Fruit fly (Drosophila melanogaster) whole organism, embryonic: ENCODE measurements around the gene Bub1.
A peak's percentile ranks its signal among the peaks of the same experiment; 100 is the strongest.

Experiments
- CG10267 ChIP-seq: fragments of 200-800 bp; sonication (Bioruptor generic); optimal IDR thresholded peaks from 2 replicates; lab custom pipeline; 2018; ENCODE audit warnings: missing biosample characterization, mild to moderate bottlenecking, missing genetic modification characterization, moderate library complexity
- CG10431 ChIP-seq: fragments of 200-800 bp; sonication (Bioruptor generic); optimal IDR thresholded peaks from 3 replicates; lab custom pipeline; 2018; ENCODE audit warnings: missing biosample characterization, mild to moderate bottlenecking, missing genetic modification characterization
- CG10565 ChIP-seq: fragments of 200-800 bp; sonication (Bioruptor generic); optimal IDR thresholded peaks from 3 replicates; lab custom pipeline; 2016; ENCODE audit warnings: missing biosample characterization, mild to moderate bottlenecking, missing genetic modification characterization
- CG12071 ChIP-seq: fragments of 200-800 bp; sonication (Bioruptor generic); optimal IDR thresholded peaks from 3 replicates; lab custom pipeline; 2018; ENCODE audit warnings: missing biosample characterization, mild to moderate bottlenecking, missing genetic modification characterization
- CG12236 ChIP-seq: fragments of 200-800 bp; sonication (Bioruptor generic); optimal IDR thresholded peaks from 2 replicates; lab custom pipeline; 2016; ENCODE audit warnings: missing biosample characterization, missing genetic modification characterization
- CG15269 ChIP-seq: fragments of 200-800 bp; sonication (Bioruptor generic); optimal IDR thresholded peaks from 2 replicates; lab custom pipeline; 2018; ENCODE audit warnings: missing biosample characterization, mild to moderate bottlenecking, missing genetic modification characterization, moderate library complexity
- CG1529 ChIP-seq: fragments of 200-800 bp; sonication (Bioruptor generic); optimal IDR thresholded peaks from 3 replicates; lab custom pipeline; 2018; ENCODE audit warnings: missing biosample characterization, missing genetic modification characterization
- CG18011 ChIP-seq: fragments of 200-800 bp; sonication (Bioruptor generic); optimal IDR thresholded peaks from 2 replicates; lab custom pipeline; 2017; ENCODE audit warnings: missing biosample characterization, missing genetic modification characterization, mild to moderate bottlenecking, moderate library complexity, missing genotype
- CG31441 ChIP-seq: fragments of 200-800 bp; sonication (Bioruptor generic); IDR thresholded peaks from 2 replicates; pipeline ENCODE4 v1.3.6; 2022; ENCODE audit warnings: missing biosample characterization, missing genetic modification characterization
- CG42726 ChIP-seq: fragments of 200-800 bp; sonication (Bioruptor generic); IDR thresholded peaks from 2 replicates; pipeline ENCODE4 v1.3.6; 2022; ENCODE audit warnings: missing biosample characterization, missing genetic modification characterization; ENCODE audit not compliant: partially characterized antibody
- CG4360 ChIP-seq: fragments of 200-800 bp; sonication (Bioruptor generic); IDR thresholded peaks from 2 replicates; pipeline ENCODE4 v1.3.6; 2022; ENCODE audit warnings: missing biosample characterization, missing genetic modification characterization
- CG4730 ChIP-seq: fragments of 200-800 bp; sonication (Bioruptor generic); IDR thresholded peaks from 2 replicates; pipeline ENCODE4 v1.3.6; 2022; ENCODE audit warnings: missing biosample characterization, missing genetic modification characterization
- CG4820 ChIP-seq: fragments of 200-800 bp; sonication (Bioruptor generic); optimal IDR thresholded peaks from 3 replicates; lab custom pipeline; 2016; ENCODE audit warnings: missing biosample characterization, missing genetic modification characterization
- CG5180 ChIP-seq: fragments of 200-800 bp; sonication (Bioruptor generic); optimal IDR thresholded peaks from 3 replicates; lab custom pipeline; 2017; ENCODE audit warnings: missing biosample characterization, missing genetic modification characterization, mild to moderate bottlenecking, moderate library complexity, missing genetic modification reagents
- CG6254 ChIP-seq: fragments of 200-800 bp; sonication (Bioruptor generic); optimal IDR thresholded peaks from 3 replicates; lab custom pipeline; 2017; ENCODE audit warnings: mild to moderate bottlenecking, missing biosample characterization, missing genetic modification reagents, missing genetic modification characterization
- CG6791 ChIP-seq: fragments of 200-800 bp; sonication (Bioruptor generic); IDR thresholded peaks from 3 replicates; pipeline ENCODE4 v1.3.6; 2022; ENCODE audit warnings: missing biosample characterization, missing genetic modification characterization; ENCODE audit not compliant: partially characterized antibody
- CG7745 ChIP-seq: fragments of 200-800 bp; sonication (Bioruptor generic); optimal IDR thresholded peaks from 2 replicates; lab custom pipeline; 2018; ENCODE audit warnings: missing biosample characterization, mild to moderate bottlenecking, missing genetic modification characterization, moderate library complexity
- CG8290 ChIP-seq, 3 experiments: fragments of 200-800 bp; sonication (Bioruptor generic); optimal IDR thresholded peaks; 2 replicates each; lab custom pipeline; 2016 to 2019; ENCODE audit warnings: missing biosample characterization in 3 of 3, missing genetic modification characterization in 3 of 3, mild to moderate bottlenecking in 2 of 3, moderate library complexity in 1 of 3
- CG9932 ChIP-seq: fragments of 200-800 bp; sonication (Bioruptor generic); IDR thresholded peaks from 2 replicates; pipeline ENCODE4 v1.3.6; 2022; ENCODE audit warnings: missing biosample characterization, missing genetic modification characterization
- Chrac-16 ChIP-seq: fragments of 200-800 bp; sonication (Bioruptor generic); optimal IDR thresholded peaks from 3 replicates; lab custom pipeline; 2016; ENCODE audit warnings: missing biosample characterization, missing genetic modification characterization
- D19A ChIP-seq: fragments of 200-800 bp; optimal IDR thresholded peaks from 3 replicates; lab custom pipeline; 2019; ENCODE audit warnings: missing biosample characterization, mild to moderate bottlenecking, missing genetic modification characterization, moderate library complexity
- Dbx ChIP-seq: fragments of 200-800 bp; sonication (Bioruptor generic); IDR thresholded peaks from 3 replicates; pipeline ENCODE4 v1.3.6; 2022; ENCODE audit warnings: missing biosample characterization, missing genetic modification characterization
- Gsc ChIP-seq: fragments of 200-800 bp; sonication (Bioruptor generic); IDR thresholded peaks from 2 replicates; pipeline ENCODE4 v1.3.6; 2022; ENCODE audit warnings: missing biosample characterization, missing genetic modification characterization
- Jarid2 ChIP-seq: fragments of 200-800 bp; sonication (Bioruptor generic); optimal IDR thresholded peaks from 3 replicates; lab custom pipeline; 2017; ENCODE audit warnings: mild to moderate bottlenecking, missing biosample characterization, missing genetic modification reagents, missing genetic modification characterization
- Lpt ChIP-seq: fragments of >200 bp; optimal IDR thresholded peaks from 2 replicates; lab custom pipeline; 2018; ENCODE audit warnings: missing biosample characterization, missing genetic modification characterization
- Med ChIP-seq: fragments of 200-800 bp; sonication (Bioruptor generic); peaks from one replicate; lab custom pipeline; 2016; ENCODE audit warnings: missing biosample characterization, missing genetic modification characterization, mild to moderate bottlenecking, inconsistent platforms, moderate library complexity
- Nf-YC ChIP-seq: fragments of 200-800 bp; optimal IDR thresholded peaks from 3 replicates; lab custom pipeline; 2019; ENCODE audit warnings: missing biosample characterization, mild to moderate bottlenecking, missing genetic modification characterization, moderate library complexity
- Opbp ChIP-seq: fragments of 200-800 bp; sonication (Bioruptor generic); IDR thresholded peaks from 3 replicates; pipeline ENCODE4 v1.3.6; 2022; ENCODE audit warnings: missing biosample characterization, missing genetic modification characterization; ENCODE audit not compliant: partially characterized antibody
- Side ChIP-seq: fragments of 200-800 bp; sonication (Bioruptor generic); optimal IDR thresholded peaks from 2 replicates; lab custom pipeline; 2016; ENCODE audit warnings: missing biosample characterization, missing genetic modification characterization
- Sry-δ ChIP-seq: fragments of 200-800 bp; sonication (Bioruptor generic); optimal IDR thresholded peaks from 2 replicates; lab custom pipeline; 2016; ENCODE audit warnings: missing biosample characterization, missing genetic modification characterization
- bowl ChIP-seq: fragments of 200-800 bp; sonication (Bioruptor generic); IDR thresholded peaks from 2 replicates; pipeline ENCODE4 v1.3.6; 2022; ENCODE audit warnings: missing biosample characterization, missing genetic modification characterization
- cas ChIP-seq: fragments of 200-800 bp; sonication (Bioruptor generic); IDR thresholded peaks from 2 replicates; pipeline ENCODE4 v1.3.6; 2022; ENCODE audit warnings: missing biosample characterization, missing genetic modification characterization
- cato ChIP-seq: fragments of 200-800 bp; sonication (Bioruptor generic); optimal IDR thresholded peaks from 2 replicates; lab custom pipeline; 2016; ENCODE audit warnings: missing biosample characterization, missing genetic modification characterization, borderline replicate concordance
- crol ChIP-seq: fragments of 200-800 bp; sonication (Bioruptor generic); IDR thresholded peaks from 2 replicates; pipeline ENCODE4 v1.3.6; 2022; ENCODE audit warnings: missing biosample characterization, missing genetic modification characterization
- dm ChIP-seq: fragments of 200-800 bp; sonication (Bioruptor generic); optimal IDR thresholded peaks from 3 replicates; lab custom pipeline; 2016; ENCODE audit warnings: missing biosample characterization, missing genetic modification characterization
- gsb ChIP-seq: fragments of 200-800 bp; sonication (Bioruptor generic); IDR thresholded peaks from 2 replicates; pipeline ENCODE4 v1.3.6; 2022; ENCODE audit warnings: missing biosample characterization, missing genetic modification characterization
- jing ChIP-seq: fragments of 200-800 bp; sonication (Bioruptor generic); optimal IDR thresholded peaks from 2 replicates; lab custom pipeline; 2018; ENCODE audit warnings: missing biosample characterization, mild to moderate bottlenecking, missing genetic modification characterization
- ken ChIP-seq: fragments of 200-800 bp; sonication (Bioruptor generic); IDR thresholded peaks from 3 replicates; pipeline ENCODE4 v1.3.6; 2022; ENCODE audit warnings: missing biosample characterization, missing genetic modification characterization
- lilli ChIP-seq: fragments of 200-800 bp; sonication (Bioruptor generic); optimal IDR thresholded peaks from 3 replicates; lab custom pipeline; 2016; ENCODE audit warnings: missing biosample characterization, missing genetic modification characterization
- lola ChIP-seq, 3 experiments: fragments of >200 bp in 2 of 3; fragments of 200-800 bp in 1 of 3; sonication (Bioruptor generic) in 1 of 3; optimal IDR thresholded peaks; 2 replicates each; lab custom pipeline; 2017 to 2019; ENCODE audit warnings: missing biosample characterization in 3 of 3, missing genetic modification characterization in 3 of 3, mild to moderate bottlenecking in 1 of 3, moderate library complexity in 1 of 3
- lov ChIP-seq, 2 experiments: fragments of 200-800 bp in 1 of 2; fragments of >200 bp in 1 of 2; sonication (Bioruptor generic) in 1 of 2; IDR thresholded peaks in 1 of 2; optimal IDR thresholded peaks in 1 of 2; 2 replicates in 1 of 2; 3 replicates in 1 of 2; pipeline versions ENCODE4 v1.3.6 to Lab custom; 2017 to 2022; ENCODE audit warnings: missing biosample characterization in 1 of 2, missing genetic modification characterization in 1 of 2
- mirr ChIP-seq: fragments of 200-800 bp; sonication (Bioruptor generic); optimal IDR thresholded peaks from 3 replicates; lab custom pipeline; 2018; ENCODE audit warnings: missing biosample characterization, mild to moderate bottlenecking, missing genetic modification characterization
- nom ChIP-seq: fragments of 200-800 bp; sonication (Bioruptor generic); optimal IDR thresholded peaks from 2 replicates; lab custom pipeline; 2017; ENCODE audit warnings: missing biosample characterization, missing genetic modification characterization, mild to moderate bottlenecking, moderate library complexity, missing genetic modification reagents
- otp ChIP-seq: fragments of 200-800 bp; sonication (Bioruptor generic); IDR thresholded peaks from 3 replicates; pipeline ENCODE4, ENCODE4 v1.3.6; 2022; ENCODE audit warnings: missing biosample characterization, missing genetic modification characterization
- pum ChIP-seq: fragments of 200-800 bp; sonication (Bioruptor generic); optimal IDR thresholded peaks from 2 replicates; lab custom pipeline; 2016; ENCODE audit warnings: missing biosample characterization, missing genetic modification characterization
- sens ChIP-seq: fragments of 200-800 bp; sonication (Bioruptor generic); peaks from one replicate; lab custom pipeline; 2016; ENCODE audit warnings: missing biosample characterization, missing genetic modification characterization
- sens-2 ChIP-seq: fragments of 200-800 bp; sonication (Bioruptor generic); IDR thresholded peaks from 2 replicates; pipeline ENCODE4 v1.3.6; 2022; ENCODE audit warnings: missing biosample characterization, missing genetic modification characterization
- slou ChIP-seq: fragments of 200-800 bp; sonication (Bioruptor generic); optimal IDR thresholded peaks from 3 replicates; lab custom pipeline; 2016; ENCODE audit warnings: missing biosample characterization, missing genetic modification characterization
- unc-4 ChIP-seq: fragments of 200-800 bp; sonication (Bioruptor generic); IDR thresholded peaks from 2 replicates; pipeline ENCODE4 v1.3.6; 2022; ENCODE audit warnings: missing biosample characterization, missing genetic modification characterization; ENCODE audit not compliant: partially characterized antibody
- usp ChIP-seq: fragments of >200 bp; optimal IDR thresholded peaks from 2 replicates; lab custom pipeline; 2017; ENCODE audit warnings: missing biosample characterization, missing genetic modification characterization
- zen2 ChIP-seq: fragments of 200-800 bp; sonication (Bioruptor generic); IDR thresholded peaks from 3 replicates; pipeline ENCODE4 v1.3.6; 2022; ENCODE audit warnings: missing biosample characterization, missing genetic modification characterization; ENCODE audit not compliant: partially characterized antibody

Gene Bub1

dm6 chr2L:5236346-5236809 is 42.3 kb upstream of the Bub1 start:
- no peak for TF ChIP-seq zen2 (GFP tag; lab: Robert Waterston, UW)
- no peak for TF ChIP-seq CG15269
- 0 out of 3 replicates have a peak, but pooled peaks have one; percentile 6 for TF ChIP-seq otp (GFP tag; lab: Robert Waterston, UW)
- no peak for TF ChIP-seq Nf-YC (tag; lab: Kevin White, UChicago)
- TF ChIP-seq gsb (GFP tag; lab: Robert Waterston, UW): no peak
- no peak for TF ChIP-seq usp
- TF ChIP-seq Dbx: no peak
- TF ChIP-seq Side (GFP tag; lab: Kevin White, UChicago): no peak
- TF ChIP-seq CG42726 (GFP tag; lab: Robert Waterston, UW): no peak
- TF ChIP-seq jing (GFP tag; lab: Kevin White, UChicago): no peak
- TF ChIP-seq CG10431 (GFP tag; lab: Kevin White, UChicago): no peak
- TF ChIP-seq cato: no peak
- TF ChIP-seq CG5180: no peak
- peak; percentile 52 for TF ChIP-seq crol (GFP tag; lab: Robert Waterston, UW)
- TF ChIP-seq nom (GFP tag; lab: Kevin White, UChicago): peak; percentile 74
- no peak for TF ChIP-seq cas (GFP tag; lab: Robert Waterston, UW)
- TF ChIP-seq CG4360 (GFP tag; lab: Robert Waterston, UW): peak; percentile 91
- peak; percentile 59 for TF ChIP-seq Med (GFP tag; lab: Kevin White, UChicago)
- TF ChIP-seq CG6791 (GFP tag; lab: Robert Waterston, UW): no peak
- TF ChIP-seq Lpt: no peak
- no peak for TF ChIP-seq lov (optimal IDR thresholded peaks at IDR 0.05; lab: Kevin White, UChicago)
- no peak for TF ChIP-seq lov (GFP tag; IDR thresholded peaks at IDR 0.05; lab: Robert Waterston, UW)
- peak; percentile 19 for TF ChIP-seq D19A (tag; lab: Kevin White, UChicago)
- TF ChIP-seq CG12071 (GFP tag; lab: Kevin White, UChicago): no peak
- no peak for TF ChIP-seq slou
- TF ChIP-seq CG18011 (GFP tag; lab: Kevin White, UChicago): no peak
- no peak for TF ChIP-seq Gsc (GFP tag; lab: Robert Waterston, UW)
- TF ChIP-seq ken (GFP tag; lab: Robert Waterston, UW): no peak
- TF ChIP-seq Opbp: no peak
- no peak for TF ChIP-seq CG1529 (GFP tag; lab: Kevin White, UChicago)
- no peak for TF ChIP-seq CG31441 (GFP tag; lab: Robert Waterston, UW)
- TF ChIP-seq CG4730 (GFP tag; lab: Robert Waterston, UW): no peak
- TF ChIP-seq lola (GFP tag; optimal IDR thresholded peaks at IDR 0.05; lab: Kevin White, UChicago): no peak
- TF ChIP-seq CG4820 (GFP tag; lab: Kevin White, UChicago): no peak
- TF ChIP-seq CG12236 (GFP tag; lab: Kevin White, UChicago): no peak
- no peak for TF ChIP-seq bowl (GFP tag; lab: Robert Waterston, UW)
- TF ChIP-seq mirr: no peak
- TF ChIP-seq CG10565 (GFP tag; lab: Kevin White, UChicago): no peak
- TF ChIP-seq Chrac-16 (GFP tag; lab: Kevin White, UChicago): no peak
- TF ChIP-seq sens-2 (GFP tag; lab: Robert Waterston, UW): no peak

dm6 chr2L:5237175-5237753 is 41.4 kb upstream of the Bub1 start:
- peak; percentile 66 for TF ChIP-seq unc-4
- peak; percentile 36 for TF ChIP-seq CG6254
- no peak for TF ChIP-seq CG8290 (GFP tag; optimal IDR thresholded peaks at IDR 0.05; lab: Kevin White, UChicago)
- peak in 1 of 2 experiments; percentile 46 for TF ChIP-seq CG8290 (tag; optimal IDR thresholded peaks at IDR 0.05; lab: Kevin White, UChicago)
- TF ChIP-seq CG10267 (tag; lab: Kevin White, UChicago): peak; percentile 8
- peak; percentile 64 for TF ChIP-seq sens (GFP tag; lab: Kevin White, UChicago)
- peak; percentile 10 for TF ChIP-seq lilli (GFP tag; lab: Kevin White, UChicago)
- TF ChIP-seq dm (GFP tag; lab: Kevin White, UChicago): no peak
- peak; percentile 93 for TF ChIP-seq Jarid2 (GFP tag; lab: Kevin White, UChicago)
- no peak for TF ChIP-seq pum
- TF ChIP-seq Sry-δ (GFP tag; lab: Kevin White, UChicago): no peak
- TF ChIP-seq CG7745 (tag; lab: Kevin White, UChicago): peak; percentile 58
- TF ChIP-seq CG9932: no peak
